Worm (Caenorhabditis elegans) whole organism, early embryonic: Measurements from ENCODE around the gene R05F9.9.

Experiments used
- F13C5.2 ChIP-seq: sonication (generic microtip); optimal IDR thresholded peaks from 2 replicates; lab custom pipeline; 2017; ENCODE audit warnings: mild to moderate bottlenecking, missing genetic modification characterization, inconsistent platforms, missing compliant biosample characterization
- flt-1 ChIP-seq: fragments of 200-800 bp; sonication (Bioruptor generic); IDR thresholded peaks from 2 replicates; pipeline ENCODE4 v1.3.6; 2022; ENCODE audit warnings: missing genetic modification characterization, missing compliant biosample characterization
- scrt-1 ChIP-seq: fragments of 200-800 bp; sonication (Bioruptor generic); IDR thresholded peaks from 2 replicates; pipeline ENCODE4 v1.3.6; 2022; ENCODE audit warnings: missing genetic modification characterization, missing compliant biosample characterization

DNA sequence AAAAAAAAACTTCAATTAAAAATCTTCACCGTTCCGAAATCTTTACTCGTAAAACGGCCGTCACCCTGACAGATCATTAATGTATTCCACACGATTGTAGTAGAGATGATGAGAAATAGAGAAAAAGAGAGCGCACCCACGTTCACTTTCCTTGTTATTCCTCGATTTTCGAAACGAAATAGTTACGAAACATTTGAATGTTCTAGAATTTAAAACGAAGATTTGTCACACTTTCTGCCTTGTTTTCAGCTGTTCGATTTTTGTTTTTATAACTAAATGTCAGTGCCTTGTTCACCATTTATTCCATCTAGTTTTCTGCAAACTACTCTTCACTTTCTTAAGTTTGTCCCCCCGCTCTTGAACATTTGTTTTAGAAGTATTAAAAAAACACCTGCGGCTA is 47.1 kb downstream of the R05F9.9 start:
- no peak for TF ChIP-seq scrt-1 (GFP tag; lab: Robert Waterston, UW)
- no peak for TF ChIP-seq F13C5.2 (tag; lab: Kevin White, UChicago)
- no peak for TF ChIP-seq flt-1 (GFP tag; lab: Robert Waterston, UW)
